Fruit fly (Drosophila melanogaster) whole organism, prepupa: ENCODE data around the gene CG46308.
A peak's percentile ranks its signal among the peaks of the same experiment; 100 is the strongest.

Experiments
- Blimp-1 ChIP-seq: fragments of 200-800 bp; sonication (Bioruptor generic); optimal IDR thresholded peaks from 3 replicates; lab custom pipeline; 2017; ENCODE audit warnings: missing biosample characterization, missing genetic modification characterization, mild to moderate bottlenecking, moderate library complexity, missing genetic modification reagents
- CG10631 ChIP-seq: fragments of 200-800 bp; sonication (Bioruptor generic); optimal IDR thresholded peaks from 2 replicates; lab custom pipeline; 2016; ENCODE audit warnings: missing biosample characterization, missing genetic modification characterization
- CG10669 ChIP-seq: fragments of 200-800 bp; sonication (Bioruptor generic); optimal IDR thresholded peaks from 3 replicates; lab custom pipeline; 2018; ENCODE audit warnings: missing biosample characterization, mild to moderate bottlenecking, missing genetic modification characterization, moderate library complexity
- CG11294 ChIP-seq: fragments of 200-800 bp; sonication (Bioruptor generic); IDR thresholded peaks from 2 replicates; pipeline ENCODE4 v1.3.6; 2022; ENCODE audit warnings: missing biosample characterization, missing genetic modification characterization
- CG11762 ChIP-seq: fragments of 200-800 bp; sonication (Bioruptor generic); optimal IDR thresholded peaks from 3 replicates; lab custom pipeline; 2016; ENCODE audit warnings: missing biosample characterization, missing genetic modification characterization; ENCODE audit not compliant: insufficient read depth
- CG11902 ChIP-seq: fragments of 200-800 bp; sonication (Bioruptor generic); optimal IDR thresholded peaks from 3 replicates; lab custom pipeline; 2016; ENCODE audit warnings: missing biosample characterization, missing genetic modification characterization
- CG15336 ChIP-seq: fragments of 200-800 bp; sonication (Bioruptor generic); IDR thresholded peaks from 2 replicates; pipeline ENCODE4 v1.3.6; 2022; ENCODE audit warnings: missing biosample characterization, missing genetic modification characterization
- CG16779 ChIP-seq: fragments of 200-800 bp; sonication (Bioruptor generic); optimal IDR thresholded peaks from 3 replicates; lab custom pipeline; 2017; ENCODE audit warnings: missing biosample characterization, mild to moderate bottlenecking, missing genetic modification characterization
- CG32006 ChIP-seq: fragments of 200-800 bp; sonication (Bioruptor generic); optimal IDR thresholded peaks from 3 replicates; lab custom pipeline; 2017; ENCODE audit warnings: missing biosample characterization, mild to moderate bottlenecking, missing genetic modification characterization
- CG3919 ChIP-seq: fragments of 200-800 bp; sonication (Bioruptor generic); optimal IDR thresholded peaks from 3 replicates; lab custom pipeline; 2016; ENCODE audit warnings: missing biosample characterization, missing genetic modification characterization
- CG4318 ChIP-seq: fragments of 200-800 bp; sonication (Bioruptor generic); optimal IDR thresholded peaks from 3 replicates; lab custom pipeline; 2017; ENCODE audit warnings: missing biosample characterization, mild to moderate bottlenecking, missing genetic modification characterization
- CG6163 ChIP-seq: fragments of 200-800 bp; sonication (Bioruptor generic); IDR thresholded peaks from 3 replicates; pipeline ENCODE4 v1.3.6; 2022; ENCODE audit warnings: missing biosample characterization, missing genetic modification characterization
- CG6276 ChIP-seq: fragments of 200-800 bp; sonication (Bioruptor generic); optimal IDR thresholded peaks from 2 replicates; lab custom pipeline; 2017; ENCODE audit warnings: missing biosample characterization, mild to moderate bottlenecking, missing genetic modification characterization
- CG6792 ChIP-seq: fragments of 200-800 bp; sonication (Bioruptor generic); optimal IDR thresholded peaks from 3 replicates; lab custom pipeline; 2016; ENCODE audit warnings: missing biosample characterization, missing genetic modification characterization
- CG6808 ChIP-seq: fragments of 200-800 bp; sonication (Bioruptor generic); optimal IDR thresholded peaks from 3 replicates; lab custom pipeline; 2017; ENCODE audit warnings: missing biosample characterization, missing genetic modification characterization, mild to moderate bottlenecking, moderate library complexity, missing genetic modification reagents
- CG8119 ChIP-seq: fragments of 200-800 bp; sonication (Bioruptor generic); IDR thresholded peaks from 3 replicates; pipeline ENCODE4 v1.3.6; 2022; ENCODE audit warnings: missing biosample characterization, missing genetic modification characterization
- CG8632 ChIP-seq: fragments of 200-800 bp; sonication (Bioruptor generic); optimal IDR thresholded peaks from 3 replicates; lab custom pipeline; 2016; ENCODE audit warnings: missing biosample characterization, missing genetic modification characterization
- Eip75B ChIP-seq: fragments of 200-800 bp; sonication (Bioruptor generic); optimal IDR thresholded peaks from 3 replicates; lab custom pipeline; 2016; ENCODE audit warnings: missing biosample characterization, missing genetic modification characterization
- Eip78C ChIP-seq: fragments of 200-800 bp; sonication (Bioruptor generic); peaks from one replicate; lab custom pipeline; 2016; ENCODE audit warnings: missing biosample characterization, missing genetic modification characterization
- Eip93F ChIP-seq: fragments of 200-800 bp; sonication (Bioruptor generic); optimal IDR thresholded peaks from 2 replicates; lab custom pipeline; 2016; ENCODE audit warnings: missing biosample characterization, mild to moderate bottlenecking, missing genetic modification characterization
- Ets21C ChIP-seq: fragments of 200-800 bp; sonication (Bioruptor generic); optimal IDR thresholded peaks from 3 replicates; lab custom pipeline; 2016; ENCODE audit warnings: missing biosample characterization, missing genetic modification characterization
- Ets96B ChIP-seq: fragments of 200-800 bp; optimal IDR thresholded peaks from 2 replicates; lab custom pipeline; 2019; ENCODE audit warnings: missing biosample characterization, mild to moderate bottlenecking, missing genetic modification characterization, moderate library complexity
- Gug ChIP-seq: fragments of 200-800 bp; sonication (Bioruptor generic); IDR thresholded peaks from 2 replicates; pipeline ENCODE4 v1.3.6; 2022; ENCODE audit warnings: missing biosample characterization, missing genetic modification characterization
- Hr38 ChIP-seq: sonication (Bioruptor generic); optimal IDR thresholded peaks from 2 replicates; lab custom pipeline; 2016; ENCODE audit warnings: missing biosample characterization, missing genetic modification characterization
- Hr4 ChIP-seq: fragments of 200-800 bp; sonication (Bioruptor generic); optimal IDR thresholded peaks from 3 replicates; lab custom pipeline; 2016; ENCODE audit warnings: missing biosample characterization, missing genetic modification characterization
- Lpt ChIP-seq: fragments of 200-800 bp; sonication (Bioruptor generic); optimal IDR thresholded peaks from 3 replicates; lab custom pipeline; 2016; ENCODE audit warnings: missing biosample characterization, missing genetic modification characterization
- Met ChIP-seq: fragments of 200-800 bp; sonication (Bioruptor generic); optimal IDR thresholded peaks from 3 replicates; lab custom pipeline; 2016; ENCODE audit warnings: missing biosample characterization, missing genetic modification characterization
- Sox102F ChIP-seq: fragments of 200-800 bp; sonication (Bioruptor generic); optimal IDR thresholded peaks from 2 replicates; lab custom pipeline; 2016; ENCODE audit warnings: missing biosample characterization, mild to moderate bottlenecking, missing genetic modification characterization
- Sox14 ChIP-seq: fragments of 200-800 bp; sonication (Bioruptor generic); optimal IDR thresholded peaks from 3 replicates; lab custom pipeline; 2016; ENCODE audit warnings: missing biosample characterization, missing genetic modification characterization
- Sox15 ChIP-seq: fragments of 200-800 bp; sonication (Bioruptor generic); optimal IDR thresholded peaks from 3 replicates; lab custom pipeline; 2016; ENCODE audit warnings: missing biosample characterization, missing genetic modification characterization
- achi ChIP-seq: fragments of 200-800 bp; sonication (Bioruptor generic); optimal IDR thresholded peaks from 3 replicates; lab custom pipeline; 2016; ENCODE audit warnings: missing biosample characterization, missing genetic modification characterization
- acj6 ChIP-seq: fragments of 200-800 bp; sonication (Bioruptor generic); optimal IDR thresholded peaks from 3 replicates; lab custom pipeline; 2016; ENCODE audit warnings: missing biosample characterization, missing genetic modification characterization
- dsx ChIP-seq: fragments of 200-800 bp; optimal IDR thresholded peaks from 3 replicates; lab custom pipeline; 2019; ENCODE audit warnings: missing biosample characterization, mild to moderate bottlenecking, missing genetic modification characterization, moderate library complexity; ENCODE audit not compliant: poor library complexity, severe bottlenecking
- esn ChIP-seq: fragments of 200-800 bp; sonication (Bioruptor generic); optimal IDR thresholded peaks from 2 replicates; lab custom pipeline; 2016; ENCODE audit warnings: missing biosample characterization, mild to moderate bottlenecking, missing genetic modification characterization, moderate library complexity
- fd59A ChIP-seq: fragments of 200-800 bp; sonication (Bioruptor generic); optimal IDR thresholded peaks from 2 replicates; lab custom pipeline; 2017; ENCODE audit warnings: missing biosample characterization, mild to moderate bottlenecking, missing genetic modification characterization, missing genetic modification reagents
- fd85E ChIP-seq: fragments of 200-800 bp; sonication (Bioruptor generic); optimal IDR thresholded peaks from 3 replicates; lab custom pipeline; 2016; ENCODE audit warnings: missing biosample characterization, missing genetic modification characterization
- fkh ChIP-seq: fragments of 200-800 bp; sonication (Bioruptor generic); optimal IDR thresholded peaks from 3 replicates; lab custom pipeline; 2017; ENCODE audit warnings: missing biosample characterization, mild to moderate bottlenecking, missing genetic modification characterization, moderate library complexity
- lz ChIP-seq: fragments of 200-800 bp; sonication (Bioruptor generic); optimal IDR thresholded peaks from 3 replicates; lab custom pipeline; 2016; ENCODE audit warnings: missing biosample characterization, missing genetic modification characterization
- net ChIP-seq: fragments of 200-800 bp; sonication (Bioruptor generic); optimal IDR thresholded peaks from 3 replicates; lab custom pipeline; 2016; ENCODE audit warnings: missing biosample characterization, missing genetic modification characterization
- pdm3 ChIP-seq: fragments of 200-800 bp; sonication (Bioruptor generic); optimal IDR thresholded peaks from 3 replicates; lab custom pipeline; 2016; ENCODE audit warnings: missing biosample characterization, missing genetic modification characterization
- spab ChIP-seq: fragments of 200-800 bp; sonication (Bioruptor generic); optimal IDR thresholded peaks from 2 replicates; lab custom pipeline; 2017; ENCODE audit warnings: missing biosample characterization, mild to moderate bottlenecking, missing genetic modification characterization, missing genetic modification reagents
- ss ChIP-seq, 2 experiments: fragments of 200-800 bp; sonication (Bioruptor generic); optimal IDR thresholded peaks; 2 replicates in 1 of 2; 3 replicates in 1 of 2; lab custom pipeline; 2017 to 2018; ENCODE audit warnings: mild to moderate bottlenecking in 2 of 2, missing biosample characterization in 2 of 2, missing genetic modification characterization in 2 of 2, moderate library complexity in 1 of 2
- svp ChIP-seq: fragments of 200-800 bp; sonication (Bioruptor generic); peaks from one replicate; lab custom pipeline; 2016; ENCODE audit warnings: missing biosample characterization, missing genetic modification characterization
- topi ChIP-seq: fragments of 200-800 bp; sonication (Bioruptor generic); optimal IDR thresholded peaks from 3 replicates; lab custom pipeline; 2016; ENCODE audit warnings: missing biosample characterization, missing genetic modification characterization
- vri ChIP-seq: fragments of 200-800 bp; sonication (Bioruptor generic); optimal IDR thresholded peaks from 3 replicates; lab custom pipeline; 2016; ENCODE audit warnings: missing biosample characterization, mild to moderate bottlenecking, missing genetic modification characterization

CG46308 gene

DNA sequence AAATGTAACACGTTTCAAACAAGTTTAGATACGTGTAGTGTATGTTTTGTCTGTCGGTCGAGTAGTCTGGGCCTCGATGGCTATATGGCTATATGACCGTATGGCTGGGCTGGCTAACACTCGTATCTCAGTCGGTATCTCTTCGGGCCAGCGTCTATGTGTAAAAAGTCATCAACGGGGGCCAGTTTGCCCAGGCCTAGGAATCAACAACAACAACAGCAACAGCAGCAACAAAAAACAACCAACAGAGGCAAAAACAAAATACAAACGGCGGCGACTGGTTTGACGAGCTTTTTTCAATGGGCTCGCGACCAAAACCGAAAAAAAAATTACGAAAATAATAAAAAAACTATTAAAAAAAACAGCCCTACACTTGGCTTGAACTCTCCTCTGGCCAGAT is 84.1 kb downstream of the CG46308 start (continued):
- peak; percentile 58 for TF ChIP-seq net (GFP tag; lab: Kevin White, UChicago)
- no peak for TF ChIP-seq Sox14 (GFP tag; lab: Kevin White, UChicago)
- peak; percentile 81 for TF ChIP-seq Ets96B
- peak; percentile 13 for TF ChIP-seq CG10631 (GFP tag; lab: Kevin White, UChicago)
- peak; percentile 65 for TF ChIP-seq CG10669
- TF ChIP-seq dsx (GFP tag; lab: Kevin White, UChicago): peak; percentile 85
- peak; percentile 57 for TF ChIP-seq Eip78C
- peak; percentile 69 for TF ChIP-seq CG15336 (GFP tag; lab: Robert Waterston, UW)
- TF ChIP-seq CG8632 (GFP tag; lab: Kevin White, UChicago): peak; percentile 26
- peak; percentile 14 for TF ChIP-seq CG3919
- TF ChIP-seq lz (GFP tag; lab: Kevin White, UChicago): no peak
- TF ChIP-seq Eip75B (GFP tag; lab: Kevin White, UChicago): peak; percentile 7
- TF ChIP-seq spab (GFP tag; lab: Kevin White, UChicago): peak; percentile 89
- peak; percentile 95 for TF ChIP-seq CG6808 (GFP tag; lab: Kevin White, UChicago)

DNA sequence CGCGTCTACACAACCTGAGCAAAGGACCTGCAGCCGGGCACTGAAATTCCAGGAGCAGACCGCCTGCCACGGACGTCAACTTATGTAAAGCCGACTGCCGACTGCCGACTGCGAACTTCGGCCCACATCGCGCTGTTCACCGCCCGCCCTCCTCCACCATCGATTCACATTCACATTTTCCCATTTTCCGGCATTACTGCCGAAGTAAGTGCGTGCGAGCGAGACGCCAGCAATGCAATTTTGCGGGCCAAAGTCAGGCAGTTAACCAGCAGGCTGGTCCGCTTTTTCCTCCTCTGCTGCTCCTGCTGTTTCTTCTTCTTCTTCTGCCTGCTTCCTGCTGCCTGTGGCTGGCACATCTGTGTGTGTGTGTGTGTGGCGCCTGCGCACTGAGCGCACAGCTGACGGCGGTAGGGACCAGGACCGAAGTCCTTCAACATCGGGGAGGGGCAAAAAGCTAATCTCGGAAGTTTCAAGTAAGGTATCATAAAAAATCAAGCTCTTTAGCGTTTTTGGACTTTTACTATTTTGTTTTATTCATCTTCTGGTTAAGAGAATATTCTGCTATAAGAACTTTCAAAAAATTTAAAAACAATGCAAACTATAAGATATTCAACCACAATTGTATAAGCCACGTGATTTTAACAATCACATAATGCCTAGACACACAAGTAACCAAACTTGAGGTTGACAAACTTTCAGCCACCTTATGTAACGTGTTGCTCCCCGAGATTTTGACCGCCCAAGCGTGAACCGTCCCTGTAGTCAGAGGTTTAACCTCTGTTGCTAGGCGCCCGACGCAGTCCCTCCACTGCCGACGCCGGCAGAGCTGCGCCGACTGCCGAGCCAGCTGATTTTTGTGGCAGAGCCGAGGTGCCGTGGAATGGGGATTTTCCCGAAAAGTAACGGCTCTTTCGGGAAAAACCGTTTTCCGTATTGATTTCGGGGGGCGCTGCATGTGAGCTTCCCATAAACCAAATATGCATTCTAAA is 86.5 kb downstream of the CG46308 start:
- TF ChIP-seq vri (peak; percentile 41), Ets96B (peak; percentile 67), CG6163 (GFP tag; lab: Robert Waterston, UW) (no peak; the same call in 2 of the 3 replicates), topi (GFP tag; lab: Kevin White, UChicago) (peak; percentile 86), esn (GFP tag; lab: Kevin White, UChicago) (peak; percentile 87), Blimp-1 (GFP tag; lab: Kevin White, UChicago) (peak; percentile 48), net (GFP tag; lab: Kevin White, UChicago) (peak; percentile 55), Met (GFP tag; lab: Kevin White, UChicago) (peak; percentile 85), ss (GFP tag; optimal IDR thresholded peaks at IDR 0.05; lab: Kevin White, UChicago) (peak; percentile 54 to 72), svp (GFP tag; lab: Kevin White, UChicago) (peak; percentile 96), Ets21C (GFP tag; lab: Kevin White, UChicago) (peak; percentile 83), lz (GFP tag; lab: Kevin White, UChicago) (peak; percentile 85), fd85E (GFP tag; lab: Kevin White, UChicago) (no peak), Lpt (no peak), dsx (GFP tag; lab: Kevin White, UChicago) (peak; percentile 52), Sox102F (GFP tag; lab: Kevin White, UChicago) (peak; percentile 79), acj6 (GFP tag; lab: Kevin White, UChicago) (peak; percentile 76), Eip93F (GFP tag; lab: Kevin White, UChicago) (no peak), fkh (GFP tag; lab: Kevin White, UChicago) (no peak), CG16779 (tag; lab: Kevin White, UChicago) (peak; percentile 41), achi (peak; percentile 80), Hr38 (GFP tag; lab: Kevin White, UChicago) (no peak), CG6276 (GFP tag; lab: Kevin White, UChicago) (peak; percentile 65), CG8119 (GFP tag; lab: Robert Waterston, UW) (no peak; the same call in 1 of the 3 replicates), Sox15 (GFP tag; lab: Kevin White, UChicago) (peak; percentile 73), CG6808 (GFP tag; lab: Kevin White, UChicago) (peak; percentile 85), spab (GFP tag; lab: Kevin White, UChicago) (peak; percentile 85), Hr4 (peak; percentile 80), CG10631 (GFP tag; lab: Kevin White, UChicago) (peak; percentile 86), CG6792 (peak; percentile 77), Sox14 (GFP tag; lab: Kevin White, UChicago) (peak; percentile 84), CG11902 (GFP tag; lab: Kevin White, UChicago) (peak; percentile 95), CG11762 (GFP tag; lab: Kevin White, UChicago) (peak; percentile 64), pdm3 (GFP tag; lab: Kevin White, UChicago) (peak; percentile 78), CG4318 (GFP tag; lab: Kevin White, UChicago) (peak; percentile 69), CG32006 (GFP tag; lab: Kevin White, UChicago) (peak; percentile 82), CG15336 (GFP tag; lab: Robert Waterston, UW) (no peak), CG8632 (GFP tag; lab: Kevin White, UChicago) (peak; percentile 64), fd59A (GFP tag; lab: Kevin White, UChicago) (peak; percentile 82), Gug (GFP tag; lab: Robert Waterston, UW) (no peak), CG11294 (GFP tag; lab: Robert Waterston, UW) (peak; percentile 45; the same call in 1 of the 2 replicates), CG3919 (peak; percentile 82)
